Worm (Caenorhabditis elegans) whole organism, midembryonic: ENCODE measurements around the gene C47E12.12.

Experiments used
- T22C8.4 ChIP-seq: fragments of 200-800 bp; sonication (Bioruptor generic); IDR thresholded peaks from 2 replicates; pipeline ENCODE4 v1.3.6; 2022; ENCODE audit warnings: missing genetic modification characterization, missing compliant biosample characterization
- cog-1 ChIP-seq: sonication (generic microtip); optimal IDR thresholded peaks from 2 replicates; lab custom pipeline; 2016; ENCODE audit warnings: missing genetic modification characterization, missing compliant biosample characterization
- flt-1 ChIP-seq: fragments of 200-800 bp; sonication (Bioruptor generic); IDR thresholded peaks from 2 replicates; pipeline ENCODE4 v1.3.6; 2022; ENCODE audit warnings: missing genetic modification characterization, missing compliant biosample characterization
- klf-2 ChIP-seq: fragments of 200-800 bp; sonication (Bioruptor generic); conservative IDR thresholded peaks from 2 replicates; pipeline ENCODE4 v1.3.6; 2022; ENCODE audit warnings: missing genetic modification reagents, missing genetic modification characterization, missing compliant biosample characterization
- med-1 ChIP-seq: sonication (generic microtip); optimal IDR thresholded peaks from 2 replicates; lab custom pipeline; 2017; ENCODE audit warnings: missing genetic modification characterization, mild to moderate bottlenecking, missing compliant biosample characterization, antibody characterized with exemption, missing genetic modification reagents; ENCODE audit not compliant: insufficient read depth
- ref-1 ChIP-seq: fragments of 200-800 bp; sonication (Bioruptor generic); conservative IDR thresholded peaks from 2 replicates; pipeline ENCODE4 v1.3.6; 2022; ENCODE audit warnings: missing genetic modification reagents, missing genetic modification characterization, missing compliant biosample characterization
- tab-1 ChIP-seq: fragments of 200-800 bp; sonication (Bioruptor generic); IDR thresholded peaks from 2 replicates; pipeline ENCODE4 v1.3.6; 2022; ENCODE audit warnings: missing genetic modification characterization, missing compliant biosample characterization
- ztf-23 ChIP-seq: fragments of 200-800 bp; sonication (Bioruptor generic); IDR thresholded peaks from 2 replicates; pipeline ENCODE4 v1.3.6; 2022; ENCODE audit warnings: missing genetic modification reagents, missing genetic modification characterization, missing compliant biosample characterization
- ztf-29 ChIP-seq: fragments of 200-800 bp; sonication (Bioruptor generic); IDR thresholded peaks from 2 replicates; pipeline ENCODE4 v1.3.6; 2022; ENCODE audit warnings: missing genetic modification reagents, missing genetic modification characterization, missing compliant biosample characterization

The C47E12.12 gene

DNA sequence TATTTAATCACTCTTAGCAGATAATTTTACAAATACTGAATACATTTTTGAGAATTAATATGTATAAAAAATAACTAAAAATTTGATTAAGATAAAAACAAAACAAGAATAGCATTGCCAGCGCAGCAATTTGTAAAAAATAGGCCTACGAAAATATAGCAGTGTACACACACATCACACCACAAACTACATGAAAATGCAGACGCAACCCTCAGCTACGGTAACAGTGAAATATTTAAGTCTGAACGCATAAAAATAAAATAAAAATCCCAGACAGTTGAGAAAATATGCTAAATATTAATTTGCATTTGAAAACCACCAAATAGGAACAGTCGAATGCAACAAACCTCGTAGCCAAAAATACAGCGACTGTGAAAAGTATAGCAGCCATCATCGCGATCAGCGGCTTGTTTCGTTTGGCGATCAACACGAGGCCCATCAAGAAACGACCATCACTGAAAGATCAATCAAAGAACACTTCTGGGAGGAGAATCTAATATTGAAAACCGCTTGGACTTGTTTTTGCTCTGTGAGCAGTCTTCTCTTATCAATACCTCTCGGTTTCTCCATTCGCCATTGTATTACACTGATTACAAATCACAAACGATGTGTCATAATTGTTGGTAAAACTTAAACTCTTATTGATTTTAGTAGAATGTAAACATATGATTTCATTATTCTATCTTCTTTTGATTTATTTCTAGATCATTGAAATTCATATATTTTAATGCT is 26.1 kb upstream of the C47E12.12 start, which contains the start of gene pyp-1:
pyp-1 (minus strand) TSS at position 439 of the 732 bp plus-strand sequence.
- TF ChIP-seq klf-2, result no peak
- no peak for TF ChIP-seq ztf-23
- TF ChIP-seq ref-1 (GFP tag; lab: Robert Waterston, UW), result no peak
- TF ChIP-seq tab-1 (GFP tag; lab: Robert Waterston, UW), result no peak
- no peak for TF ChIP-seq ztf-29
- TF ChIP-seq T22C8.4 (GFP tag; lab: Robert Waterston, UW), result no peak

ce11 chrIV:9994895-9995394 is 22.4 kb upstream of the C47E12.12 start, which contains the start of gene uba-1:
uba-1 (minus strand) TSS chrIV:9994945.
- TF ChIP-seq med-1 (GFP tag; lab: Kevin White, UChicago) (no peak), ztf-23 (no peak), ztf-29 (no peak), cog-1 (tag; lab: Kevin White, UChicago) (no peak), klf-2 (no peak), T22C8.4 (GFP tag; lab: Robert Waterston, UW) (no peak), ref-1 (GFP tag; lab: Robert Waterston, UW) (no peak), tab-1 (GFP tag; lab: Robert Waterston, UW) (no peak), flt-1 (no peak)

ce11 chrIV:9993403-9994132 is 21.0 kb upstream of the C47E12.12 start:
- TF ChIP-seq cog-1 (tag; lab: Kevin White, UChicago) (no peak), T22C8.4 (GFP tag; lab: Robert Waterston, UW) (no peak), ztf-23 (no peak), ztf-29 (no peak), flt-1 (no peak), med-1 (GFP tag; lab: Kevin White, UChicago) (no peak), ref-1 (GFP tag; lab: Robert Waterston, UW) (no peak), klf-2 (no peak), tab-1 (GFP tag; lab: Robert Waterston, UW) (no peak)

- TF ChIP-seq flt-1 (no peak), ztf-29 (no peak), klf-2 (no peak), cog-1 (tag; lab: Kevin White, UChicago) (no peak), tab-1 (GFP tag; lab: Robert Waterston, UW) (no peak), ref-1 (GFP tag; lab: Robert Waterston, UW) (no peak), T22C8.4 (GFP tag; lab: Robert Waterston, UW) (no peak), ztf-23 (no peak), med-1 (GFP tag; lab: Kevin White, UChicago) (no peak)
These were observed 16.9 kb upstream of the C47E12.12 start for ce11 chrIV:9989416-9989815.

ce11 chrIV:9982895-9983294 is 10.4 kb upstream of the C47E12.12 start, which contains the start of gene mam-2:
mam-2 (plus strand) TSS chrIV:9983195.
- TF ChIP-seq med-1 (GFP tag; lab: Kevin White, UChicago) (no peak), tab-1 (GFP tag; lab: Robert Waterston, UW) (no peak), ref-1 (GFP tag; lab: Robert Waterston, UW) (no peak), klf-2 (no peak), cog-1 (tag; lab: Kevin White, UChicago) (no peak), flt-1 (no peak), T22C8.4 (GFP tag; lab: Robert Waterston, UW) (no peak), ztf-23 (no peak), ztf-29 (no peak)

DNA sequence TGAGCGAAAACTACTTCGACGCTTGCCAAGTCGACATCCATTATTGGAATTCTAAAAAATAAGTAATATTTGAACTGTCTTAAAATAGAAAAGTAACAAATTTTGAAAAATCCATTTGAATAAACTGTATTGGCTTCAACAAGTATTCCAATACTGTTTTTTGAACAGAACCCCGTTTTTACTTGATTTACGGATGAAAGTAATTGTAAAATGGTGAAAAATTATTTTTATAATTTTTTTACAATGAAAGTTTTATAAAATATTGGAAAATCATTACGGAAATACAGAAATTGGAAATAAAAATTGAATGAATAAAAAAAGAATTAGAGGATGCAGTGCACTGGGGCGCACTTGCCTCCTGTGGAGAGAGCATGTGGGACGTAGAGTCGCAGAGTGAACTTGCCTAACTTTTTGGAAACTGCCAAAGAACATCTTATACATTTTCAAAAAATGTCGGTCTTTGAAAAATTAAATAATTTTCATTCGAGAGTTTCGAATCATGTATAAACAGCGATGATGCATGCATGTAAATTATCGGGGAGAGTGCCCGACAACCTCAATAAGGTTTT is 9.8 kb upstream of the C47E12.12 start, which contains the start of gene rrp-1:
rrp-1 (minus strand) TSS at position 51 of the 569 bp plus-strand sequence.
- TF ChIP-seq cog-1 (tag; lab: Kevin White, UChicago), result no peak
- no peak for TF ChIP-seq T22C8.4 (GFP tag; lab: Robert Waterston, UW)
- TF ChIP-seq ref-1 (GFP tag; lab: Robert Waterston, UW), result no peak
- TF ChIP-seq klf-2, result no peak
- no peak for TF ChIP-seq ztf-29
- TF ChIP-seq med-1 (GFP tag; lab: Kevin White, UChicago), result no peak
- no peak for TF ChIP-seq tab-1 (GFP tag; lab: Robert Waterston, UW)
- TF ChIP-seq ztf-23, result no peak
- no peak for TF ChIP-seq flt-1

DNA sequence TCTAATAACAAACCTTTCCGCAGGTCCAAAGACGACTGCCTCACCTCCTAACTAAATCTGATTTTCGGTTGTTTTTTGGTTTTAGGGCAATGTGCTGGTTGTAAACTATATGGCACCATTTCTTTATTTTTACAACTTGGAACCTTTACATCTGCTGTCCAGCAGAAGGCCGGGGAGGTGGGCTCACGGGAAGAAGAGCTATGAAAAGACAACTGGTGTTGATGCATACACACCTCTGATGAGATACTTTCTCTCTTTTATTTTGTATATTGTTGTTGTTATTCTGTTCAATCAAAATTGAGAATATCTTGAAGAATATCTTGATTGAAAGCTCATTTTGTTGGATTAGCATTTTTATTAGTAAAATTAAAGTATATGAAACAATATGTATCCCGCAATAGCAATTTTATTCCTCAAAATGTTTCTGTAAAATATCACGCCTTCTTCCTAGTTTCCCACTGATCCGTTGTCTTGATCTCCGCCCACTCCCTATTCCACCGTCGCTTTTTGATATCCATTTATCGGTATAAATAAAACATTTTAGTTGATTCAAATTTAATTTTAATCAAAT is 5.2 kb upstream of the C47E12.12 start, which contains the start of gene dhp-2:
dhp-2 (plus strand) TSS at position 521 of the 571 bp plus-strand sequence.
- TF ChIP-seq ref-1 (GFP tag; lab: Robert Waterston, UW), result no peak
- TF ChIP-seq flt-1, result no peak
- TF ChIP-seq med-1 (GFP tag; lab: Kevin White, UChicago), result no peak
- no peak for TF ChIP-seq ztf-29
- TF ChIP-seq klf-2, result no peak

- TF ChIP-seq flt-1 (no peak), ztf-29 (no peak), T22C8.4 (GFP tag; lab: Robert Waterston, UW) (no peak), klf-2 (no peak), ref-1 (GFP tag; lab: Robert Waterston, UW) (no peak), cog-1 (tag; lab: Kevin White, UChicago) (no peak), tab-1 (GFP tag; lab: Robert Waterston, UW) (no peak), ztf-23 (no peak), med-1 (GFP tag; lab: Kevin White, UChicago) (no peak)
These were observed 3.8 kb upstream of the C47E12.12 start, which contains the start of gene C47E12.14 for ce11 chrIV:9976284-9976683. C47E12.14 (minus strand) TSS chrIV:9976384.

ce11 chrIV:9974392-9974791 is 1.9 kb upstream of the C47E12.12 start, which contains the start of gene C47E12.9:
C47E12.9 (plus strand) TSS chrIV:9974692.
- TF ChIP-seq ref-1 (GFP tag; lab: Robert Waterston, UW) (no peak), ztf-23 (no peak)
